Worm (Caenorhabditis elegans) whole organism, L2 larva: Measurements from ENCODE around the gene zer-1.
"Not testable (repeated sequence)": the region's sequence is repeated elsewhere in the genome, so short reads cannot be mapped to it uniquely, and the experiment has no call there.

ENCODE experiments used
- C34F6.9 ChIP-seq: fragments of 150-350 bp; optimal IDR thresholded peaks from 2 replicates; lab custom pipeline; 2014; ENCODE audit warnings: missing biosample characterization, missing genetic modification characterization
- R02D3.7 ChIP-seq: fragments of 150-350 bp; optimal IDR thresholded peaks from 2 replicates; lab custom pipeline; 2014; ENCODE audit warnings: missing biosample characterization, missing genetic modification characterization
- Y55F3AM.14 ChIP-seq: fragments of 200-800 bp; sonication (Bioruptor generic); optimal IDR thresholded peaks from 2 replicates; lab custom pipeline; 2018; ENCODE audit warnings: mild to moderate bottlenecking, missing genetic modification characterization, missing compliant biosample characterization
- alr-1 ChIP-seq: fragments of 150-350 bp; optimal IDR thresholded peaks from 2 replicates; lab custom pipeline; 2014; ENCODE audit warnings: missing biosample characterization, missing genetic modification characterization
- aly-2 ChIP-seq: fragments of 150-350 bp; optimal IDR thresholded peaks from 2 replicates; lab custom pipeline; 2014; ENCODE audit warnings: missing biosample characterization, missing genetic modification characterization
- blmp-1 ChIP-seq: sonication (generic microtip); optimal IDR thresholded peaks from 2 replicates; lab custom pipeline; 2017; ENCODE audit warnings: missing genetic modification characterization, mild to moderate bottlenecking, missing compliant biosample characterization, antibody characterized with exemption, moderate library complexity; ENCODE audit not compliant: insufficient read depth
- ceh-82 ChIP-seq: fragments of 150-350 bp; optimal IDR thresholded peaks from 2 replicates; lab custom pipeline; 2014; ENCODE audit warnings: missing biosample characterization, missing genetic modification characterization
- crh-2 ChIP-seq: sonication (generic microtip); optimal IDR thresholded peaks from 2 replicates; lab custom pipeline; 2017; ENCODE audit warnings: missing biosample characterization, missing genetic modification characterization
- fos-1 ChIP-seq: fragments of 150-350 bp; optimal IDR thresholded peaks from 2 replicates; lab custom pipeline; 2014; ENCODE audit warnings: missing biosample characterization, missing genetic modification characterization
- lin-11 ChIP-seq: fragments of 150-350 bp; sonication (generic microtip); optimal IDR thresholded peaks from 2 replicates; lab custom pipeline; 2014; ENCODE audit warnings: missing biosample characterization, missing genetic modification characterization, inconsistent platforms, mixed read lengths
- lin-39 ChIP-seq: fragments of 150-350 bp; optimal IDR thresholded peaks from 2 replicates; lab custom pipeline; 2014; ENCODE audit warnings: missing biosample characterization, missing genetic modification reagents, missing genetic modification characterization
- lsy-2 ChIP-seq, 2 experiments: fragments of 150-350 bp in 1 of 2; sonication (generic microtip) in 1 of 2; optimal IDR thresholded peaks; 2 replicates each; lab custom pipeline; 2014 to 2017; ENCODE audit warnings: missing biosample characterization in 2 of 2, missing genetic modification characterization in 2 of 2
- mab-5 ChIP-seq: fragments of 150-350 bp; optimal IDR thresholded peaks from 2 replicates; lab custom pipeline; 2014; ENCODE audit warnings: missing biosample characterization, missing genetic modification characterization
- mbf-1 ChIP-seq: sonication (generic microtip); optimal IDR thresholded peaks from 2 replicates; lab custom pipeline; 2017; ENCODE audit warnings: missing biosample characterization, missing genetic modification characterization
- nhr-10 ChIP-seq: sonication (generic microtip); optimal IDR thresholded peaks from 2 replicates; lab custom pipeline; 2017; ENCODE audit warnings: missing biosample characterization, missing genetic modification characterization
- nhr-11 ChIP-seq: fragments of 150-350 bp; optimal IDR thresholded peaks from 2 replicates; lab custom pipeline; 2014; ENCODE audit warnings: missing biosample characterization, missing genetic modification characterization
- nhr-129 ChIP-seq: fragments of 150-350 bp; optimal IDR thresholded peaks from 2 replicates; lab custom pipeline; 2014; ENCODE audit warnings: missing biosample characterization, missing genetic modification characterization
- nhr-23 ChIP-seq: fragments of 150-350 bp; optimal IDR thresholded peaks from 2 replicates; lab custom pipeline; 2014; ENCODE audit warnings: missing biosample characterization, missing genetic modification reagents, missing genetic modification characterization
- nhr-25 ChIP-seq: fragments of 150-350 bp; sonication (generic microtip); optimal IDR thresholded peaks from 3 replicates; lab custom pipeline; 2014; ENCODE audit warnings: missing biosample characterization, missing genetic modification characterization
- nhr-6 ChIP-seq: fragments of 150-350 bp; optimal IDR thresholded peaks from 2 replicates; lab custom pipeline; 2014; ENCODE audit warnings: missing biosample characterization, missing genetic modification characterization
- sma-9 ChIP-seq, 2 experiments: fragments of 150-350 bp in 1 of 2; sonication (generic microtip) in 1 of 2; optimal IDR thresholded peaks; 2 replicates each; lab custom pipeline; 2014 to 2016; ENCODE audit warnings: missing genetic modification characterization in 2 of 2, mild to moderate bottlenecking in 1 of 2, missing biosample characterization in 1 of 2, missing compliant biosample characterization in 1 of 2, missing genetic modification reagents in 1 of 2, moderate library complexity in 1 of 2
- snpc-4 ChIP-seq: fragments of 150-350 bp; optimal IDR thresholded peaks from 2 replicates; lab custom pipeline; 2014; ENCODE audit warnings: missing biosample characterization, missing genetic modification characterization
- unc-39 ChIP-seq: fragments of 150-350 bp; optimal IDR thresholded peaks from 2 replicates; lab custom pipeline; 2014; ENCODE audit warnings: missing biosample characterization, missing genetic modification characterization
- unc-55 ChIP-seq: fragments of 150-350 bp; sonication (generic microtip); optimal IDR thresholded peaks from 3 replicates; lab custom pipeline; 2014; ENCODE audit warnings: missing biosample characterization, missing genetic modification reagents, missing genetic modification characterization
- ztf-1 ChIP-seq: fragments of 200-800 bp; sonication (Bioruptor generic); conservative IDR thresholded peaks from 2 replicates; pipeline ENCODE4 v1.3.6; 2022; ENCODE audit warnings: missing genetic modification characterization, missing compliant biosample characterization
- ztf-11 ChIP-seq: sonication (generic microtip); optimal IDR thresholded peaks from 2 replicates; lab custom pipeline; 2017; ENCODE audit warnings: missing biosample characterization, missing genetic modification characterization
- ztf-4 ChIP-seq: fragments of 150-350 bp; optimal IDR thresholded peaks from 2 replicates; lab custom pipeline; 2014; ENCODE audit warnings: missing biosample characterization, missing genetic modification characterization

Gene zer-1

DNA sequence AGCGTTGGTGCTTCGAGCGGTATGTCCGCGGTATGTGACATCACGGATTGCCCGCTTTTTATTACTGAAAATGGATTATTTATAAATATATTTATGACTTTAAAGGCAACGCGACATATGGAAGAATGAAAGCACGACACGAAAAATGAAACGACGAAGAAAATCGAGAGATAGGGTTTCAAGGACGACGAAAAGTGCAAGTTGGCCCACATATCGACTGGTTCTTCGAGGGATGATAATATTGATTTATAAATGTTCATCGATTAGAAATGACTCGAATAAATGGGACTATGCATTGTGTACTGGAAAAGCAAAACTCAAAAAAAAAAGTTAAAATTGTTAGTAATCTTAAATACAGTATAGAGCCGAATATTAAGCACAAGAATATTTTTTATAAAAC, at the start of gene zer-1:
TSS of gene zer-1 (minus strand) at position 68 of the 400 bp plus-strand sequence.
- TF ChIP-seq nhr-23 (no peak), ceh-82 (tag; lab: Kevin White, UChicago) (no peak), blmp-1 (tag; lab: Kevin White, UChicago) (peak; percentile 67), ztf-11 (tag; lab: Kevin White, UChicago) (no peak), mab-5 (tag; lab: Kevin White, UChicago) (no peak), lin-39 (tag; lab: Kevin White, UChicago) (no peak), crh-2 (tag; lab: Kevin White, UChicago) (peak; percentile 8)

- TF ChIP-seq Y55F3AM.14 (GFP tag; lab: Kevin White, UChicago) (no peak), fos-1 (tag; lab: Kevin White, UChicago) (peak; percentile 68)
These were observed 49.5 kb upstream of the zer-1 start, which contains the start of gene fbxa-55 for ce11 chrIII:936037-936507. fbxa-55 (minus strand) TSS chrIII:936087.

DNA sequence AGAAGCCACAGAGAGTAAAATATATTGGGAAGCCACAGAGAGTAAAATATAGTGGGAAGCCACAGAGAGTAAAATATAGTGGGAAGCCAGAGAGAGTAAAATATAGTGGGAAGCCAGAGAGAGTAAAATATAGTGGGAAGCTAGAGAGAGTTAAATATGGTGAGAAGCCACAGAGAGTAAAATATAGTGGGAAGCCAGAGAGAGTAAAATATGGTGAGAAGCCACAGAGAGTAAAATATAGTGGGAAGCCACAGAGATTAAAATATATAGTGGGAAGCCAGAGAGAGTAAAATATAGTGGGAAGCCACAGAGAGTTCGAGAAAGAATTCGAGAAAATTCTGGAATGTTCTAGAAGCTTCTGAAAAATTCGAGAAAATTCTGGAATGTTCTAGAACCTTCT, 44.8 kb upstream of the zer-1 start:
- TF ChIP-seq sma-9 (GFP tag; optimal IDR thresholded peaks at IDR 0.05; lab: Kevin White, UChicago), result peak; percentile 18
- TF ChIP-seq sma-9 (tag; optimal IDR thresholded peaks at IDR 0.05; lab: Kevin White, UChicago), result not testable (repeated sequence)
- TF ChIP-seq, all 48 proteins: peak for 1; not testable (repeated sequence) for 47

DNA sequence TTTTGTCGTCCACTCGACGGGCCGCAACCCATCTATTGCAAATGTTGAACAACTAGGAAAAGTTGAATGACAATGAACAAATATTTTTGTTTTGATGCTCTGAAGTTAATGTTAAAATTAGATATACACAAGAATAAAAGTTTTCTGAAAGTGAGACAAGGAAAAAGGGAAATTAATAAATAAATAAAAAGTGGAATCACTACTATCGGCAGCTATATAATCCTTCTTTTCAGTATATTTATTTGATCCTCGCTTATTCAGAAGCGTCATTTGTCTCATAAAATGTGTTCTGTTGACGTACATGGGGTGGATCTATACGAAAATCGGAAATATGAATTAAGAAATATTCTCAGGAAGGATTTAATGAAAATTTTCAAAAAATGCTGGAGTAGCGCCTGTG, 39.6 kb upstream of the zer-1 start, which contains the start of gene pef-1:
TSS of gene pef-1 (minus strand) at position 101 of the 400 bp plus-strand sequence.
- TF ChIP-seq R02D3.7 (tag; lab: Kevin White, UChicago), result no peak
- no peak for TF ChIP-seq snpc-4 (tag; lab: Kevin White, UChicago)
- TF ChIP-seq aly-2 (tag; lab: Kevin White, UChicago), result no peak
- no peak for TF ChIP-seq ztf-4 (tag; lab: Kevin White, UChicago)
- TF ChIP-seq, all 48 proteins: peak for 0

- no peak for TF ChIP-seq nhr-25 (tag; lab: Kevin White, UChicago)
- no peak for TF ChIP-seq nhr-10 (tag; lab: Kevin White, UChicago)
- no peak for TF ChIP-seq ztf-1
These were observed 32.7 kb upstream of the zer-1 start, which contains the start of gene F23H11.7 for ce11 chrIII:919322-919721. F23H11.7 (minus strand) TSS chrIII:919422.

- no peak for TF ChIP-seq nhr-6 (tag; lab: Kevin White, UChicago)
- TF ChIP-seq snpc-4 (tag; lab: Kevin White, UChicago), result no peak
- TF ChIP-seq crh-2 (tag; lab: Kevin White, UChicago), result no peak
- TF ChIP-seq, all 48 proteins: peak for 0
These were observed 30.3 kb upstream of the zer-1 start, which contains the start of gene idpp-13 for ce11 chrIII:916897-917296. idpp-13 (minus strand) TSS chrIII:916997.

- TF ChIP-seq crh-2 (tag; lab: Kevin White, UChicago) (peak; percentile 23), mbf-1 (no peak), alr-1 (tag; lab: Kevin White, UChicago) (no peak), Y55F3AM.14 (GFP tag; lab: Kevin White, UChicago) (no peak), ztf-4 (tag; lab: Kevin White, UChicago) (no peak), unc-39 (tag; lab: Kevin White, UChicago) (no peak), lsy-2 (tag; optimal IDR thresholded peaks at IDR 0.05; lab: Kevin White, UChicago) (peak in 1 of 2 experiments; percentile 70), C34F6.9 (tag; lab: Kevin White, UChicago) (peak; percentile 63), lin-11 (no peak), nhr-11 (no peak), nhr-129 (tag; lab: Kevin White, UChicago) (peak; percentile 4), unc-55 (GFP tag; lab: Kevin White, UChicago) (peak; percentile 69)
These were observed 24.1 kb upstream of the zer-1 start, which contains the start of the genes F23H11.5 and bra-2 for ce11 chrIII:910540-911311. F23H11.5 (minus strand) TSS chrIII:910590. bra-2 (plus strand) TSS chrIII:911261.
